Fruit fly (Drosophila melanogaster) whole organism, prepupa: Measurements from ENCODE around the gene CG9705.

ENCODE experiments used
- Blimp-1 ChIP-seq: fragments of 200-800 bp; sonication (Bioruptor generic); optimal IDR thresholded peaks from 3 replicates; lab custom pipeline; 2017; ENCODE audit warnings: missing biosample characterization, missing genetic modification characterization, mild to moderate bottlenecking, moderate library complexity, missing genetic modification reagents
- CG10631 ChIP-seq: fragments of 200-800 bp; sonication (Bioruptor generic); optimal IDR thresholded peaks from 2 replicates; lab custom pipeline; 2016; ENCODE audit warnings: missing biosample characterization, missing genetic modification characterization
- CG10669 ChIP-seq: fragments of 200-800 bp; sonication (Bioruptor generic); optimal IDR thresholded peaks from 3 replicates; lab custom pipeline; 2018; ENCODE audit warnings: missing biosample characterization, mild to moderate bottlenecking, missing genetic modification characterization, moderate library complexity
- CG11762 ChIP-seq: fragments of 200-800 bp; sonication (Bioruptor generic); optimal IDR thresholded peaks from 3 replicates; lab custom pipeline; 2016; ENCODE audit warnings: missing biosample characterization, missing genetic modification characterization; ENCODE audit not compliant: insufficient read depth
- CG15336 ChIP-seq: fragments of 200-800 bp; sonication (Bioruptor generic); IDR thresholded peaks from 2 replicates; pipeline ENCODE4 v1.3.6; 2022; ENCODE audit warnings: missing biosample characterization, missing genetic modification characterization
- CG1621 ChIP-seq: fragments of 200-800 bp; sonication (Bioruptor generic); optimal IDR thresholded peaks from 3 replicates; lab custom pipeline; 2018; ENCODE audit warnings: missing biosample characterization, mild to moderate bottlenecking, missing genetic modification characterization
- CG16779 ChIP-seq: fragments of 200-800 bp; sonication (Bioruptor generic); optimal IDR thresholded peaks from 3 replicates; lab custom pipeline; 2017; ENCODE audit warnings: missing biosample characterization, mild to moderate bottlenecking, missing genetic modification characterization
- CG3032 ChIP-seq: fragments of 200-800 bp; optimal IDR thresholded peaks from 2 replicates; lab custom pipeline; 2019; ENCODE audit warnings: missing biosample characterization, mild to moderate bottlenecking, missing genetic modification characterization, moderate library complexity
- CG31627 ChIP-seq: fragments of 200-800 bp; sonication (Bioruptor generic); optimal IDR thresholded peaks from 3 replicates; lab custom pipeline; 2016; ENCODE audit warnings: missing biosample characterization, missing genetic modification characterization
- CG34406 ChIP-seq: fragments of 200-800 bp; sonication (Bioruptor generic); optimal IDR thresholded peaks from 3 replicates; lab custom pipeline; 2016; ENCODE audit warnings: missing biosample characterization, missing genetic modification characterization
- CG3919 ChIP-seq: fragments of 200-800 bp; sonication (Bioruptor generic); optimal IDR thresholded peaks from 3 replicates; lab custom pipeline; 2016; ENCODE audit warnings: missing biosample characterization, missing genetic modification characterization
- CG6163 ChIP-seq: fragments of 200-800 bp; sonication (Bioruptor generic); IDR thresholded peaks from 3 replicates; pipeline ENCODE4 v1.3.6; 2022; ENCODE audit warnings: missing biosample characterization, missing genetic modification characterization
- CG6276 ChIP-seq: fragments of 200-800 bp; sonication (Bioruptor generic); optimal IDR thresholded peaks from 2 replicates; lab custom pipeline; 2017; ENCODE audit warnings: missing biosample characterization, mild to moderate bottlenecking, missing genetic modification characterization
- CG6792 ChIP-seq: fragments of 200-800 bp; sonication (Bioruptor generic); optimal IDR thresholded peaks from 3 replicates; lab custom pipeline; 2016; ENCODE audit warnings: missing biosample characterization, missing genetic modification characterization
- CG6808 ChIP-seq: fragments of 200-800 bp; sonication (Bioruptor generic); optimal IDR thresholded peaks from 3 replicates; lab custom pipeline; 2017; ENCODE audit warnings: missing biosample characterization, missing genetic modification characterization, mild to moderate bottlenecking, moderate library complexity, missing genetic modification reagents
- CG6854 ChIP-seq: fragments of 200-800 bp; sonication (Bioruptor generic); optimal IDR thresholded peaks from 2 replicates; lab custom pipeline; 2017; ENCODE audit warnings: missing biosample characterization, mild to moderate bottlenecking, missing genetic modification characterization
- CG7368 ChIP-seq: fragments of 200-800 bp; sonication (Bioruptor generic); optimal IDR thresholded peaks from 3 replicates; lab custom pipeline; 2016; ENCODE audit warnings: missing biosample characterization, missing genetic modification characterization
- CG8319 ChIP-seq: fragments of 200-800 bp; sonication (Bioruptor generic); optimal IDR thresholded peaks from 3 replicates; lab custom pipeline; 2016; ENCODE audit warnings: missing biosample characterization, missing genetic modification characterization
- CG8632 ChIP-seq: fragments of 200-800 bp; sonication (Bioruptor generic); optimal IDR thresholded peaks from 3 replicates; lab custom pipeline; 2016; ENCODE audit warnings: missing biosample characterization, missing genetic modification characterization
- CG9139 ChIP-seq: fragments of 200-800 bp; sonication (Bioruptor generic); optimal IDR thresholded peaks from 3 replicates; lab custom pipeline; 2017; ENCODE audit warnings: missing biosample characterization, mild to moderate bottlenecking, missing genetic modification characterization
- Eip75B ChIP-seq: fragments of 200-800 bp; sonication (Bioruptor generic); optimal IDR thresholded peaks from 3 replicates; lab custom pipeline; 2016; ENCODE audit warnings: missing biosample characterization, missing genetic modification characterization
- Eip78C ChIP-seq: fragments of 200-800 bp; sonication (Bioruptor generic); peaks from one replicate; lab custom pipeline; 2016; ENCODE audit warnings: missing biosample characterization, missing genetic modification characterization
- Eip93F ChIP-seq: fragments of 200-800 bp; sonication (Bioruptor generic); optimal IDR thresholded peaks from 2 replicates; lab custom pipeline; 2016; ENCODE audit warnings: missing biosample characterization, mild to moderate bottlenecking, missing genetic modification characterization
- Ets21C ChIP-seq: fragments of 200-800 bp; sonication (Bioruptor generic); optimal IDR thresholded peaks from 3 replicates; lab custom pipeline; 2016; ENCODE audit warnings: missing biosample characterization, missing genetic modification characterization
- Ets96B ChIP-seq: fragments of 200-800 bp; optimal IDR thresholded peaks from 2 replicates; lab custom pipeline; 2019; ENCODE audit warnings: missing biosample characterization, mild to moderate bottlenecking, missing genetic modification characterization, moderate library complexity
- Gug ChIP-seq: fragments of 200-800 bp; sonication (Bioruptor generic); IDR thresholded peaks from 2 replicates; pipeline ENCODE4 v1.3.6; 2022; ENCODE audit warnings: missing biosample characterization, missing genetic modification characterization
- Hr38 ChIP-seq: sonication (Bioruptor generic); optimal IDR thresholded peaks from 2 replicates; lab custom pipeline; 2016; ENCODE audit warnings: missing biosample characterization, missing genetic modification characterization
- Hr39 ChIP-seq: fragments of 200-800 bp; sonication (Bioruptor generic); optimal IDR thresholded peaks from 2 replicates; lab custom pipeline; 2016; ENCODE audit warnings: missing biosample characterization, missing genetic modification characterization
- Hr4 ChIP-seq: fragments of 200-800 bp; sonication (Bioruptor generic); optimal IDR thresholded peaks from 3 replicates; lab custom pipeline; 2016; ENCODE audit warnings: missing biosample characterization, missing genetic modification characterization
- Lpt ChIP-seq: fragments of 200-800 bp; sonication (Bioruptor generic); optimal IDR thresholded peaks from 3 replicates; lab custom pipeline; 2016; ENCODE audit warnings: missing biosample characterization, missing genetic modification characterization
- Met ChIP-seq: fragments of 200-800 bp; sonication (Bioruptor generic); optimal IDR thresholded peaks from 3 replicates; lab custom pipeline; 2016; ENCODE audit warnings: missing biosample characterization, missing genetic modification characterization
- Smox ChIP-seq: fragments of 200-800 bp; sonication (Bioruptor generic); optimal IDR thresholded peaks from 3 replicates; lab custom pipeline; 2016; ENCODE audit warnings: missing biosample characterization, missing genetic modification characterization
- Sox102F ChIP-seq: fragments of 200-800 bp; sonication (Bioruptor generic); optimal IDR thresholded peaks from 2 replicates; lab custom pipeline; 2016; ENCODE audit warnings: missing biosample characterization, mild to moderate bottlenecking, missing genetic modification characterization
- Sox14 ChIP-seq: fragments of 200-800 bp; sonication (Bioruptor generic); optimal IDR thresholded peaks from 3 replicates; lab custom pipeline; 2016; ENCODE audit warnings: missing biosample characterization, missing genetic modification characterization
- Sox15 ChIP-seq: fragments of 200-800 bp; sonication (Bioruptor generic); optimal IDR thresholded peaks from 3 replicates; lab custom pipeline; 2016; ENCODE audit warnings: missing biosample characterization, missing genetic modification characterization
- acj6 ChIP-seq: fragments of 200-800 bp; sonication (Bioruptor generic); optimal IDR thresholded peaks from 3 replicates; lab custom pipeline; 2016; ENCODE audit warnings: missing biosample characterization, missing genetic modification characterization
- cyc ChIP-seq: fragments of 200-800 bp; sonication (Bioruptor generic); optimal IDR thresholded peaks from 3 replicates; lab custom pipeline; 2016; ENCODE audit warnings: missing biosample characterization, missing genetic modification characterization
- dsx ChIP-seq: fragments of 200-800 bp; optimal IDR thresholded peaks from 3 replicates; lab custom pipeline; 2019; ENCODE audit warnings: missing biosample characterization, mild to moderate bottlenecking, missing genetic modification characterization, moderate library complexity; ENCODE audit not compliant: poor library complexity, severe bottlenecking
- eg ChIP-seq: fragments of 200-800 bp; sonication (Bioruptor generic); IDR thresholded peaks from 3 replicates; pipeline ENCODE4 v1.3.6; 2022; ENCODE audit warnings: missing biosample characterization, missing genetic modification characterization
- esn ChIP-seq: fragments of 200-800 bp; sonication (Bioruptor generic); optimal IDR thresholded peaks from 2 replicates; lab custom pipeline; 2016; ENCODE audit warnings: missing biosample characterization, mild to moderate bottlenecking, missing genetic modification characterization, moderate library complexity
- fd59A ChIP-seq: fragments of 200-800 bp; sonication (Bioruptor generic); optimal IDR thresholded peaks from 2 replicates; lab custom pipeline; 2017; ENCODE audit warnings: missing biosample characterization, mild to moderate bottlenecking, missing genetic modification characterization, missing genetic modification reagents
- fd85E ChIP-seq: fragments of 200-800 bp; sonication (Bioruptor generic); optimal IDR thresholded peaks from 3 replicates; lab custom pipeline; 2016; ENCODE audit warnings: missing biosample characterization, missing genetic modification characterization
- fkh ChIP-seq: fragments of 200-800 bp; sonication (Bioruptor generic); optimal IDR thresholded peaks from 3 replicates; lab custom pipeline; 2017; ENCODE audit warnings: missing biosample characterization, mild to moderate bottlenecking, missing genetic modification characterization, moderate library complexity
- lz ChIP-seq: fragments of 200-800 bp; sonication (Bioruptor generic); optimal IDR thresholded peaks from 3 replicates; lab custom pipeline; 2016; ENCODE audit warnings: missing biosample characterization, missing genetic modification characterization
- net ChIP-seq: fragments of 200-800 bp; sonication (Bioruptor generic); optimal IDR thresholded peaks from 3 replicates; lab custom pipeline; 2016; ENCODE audit warnings: missing biosample characterization, missing genetic modification characterization
- pdm3 ChIP-seq: fragments of 200-800 bp; sonication (Bioruptor generic); optimal IDR thresholded peaks from 3 replicates; lab custom pipeline; 2016; ENCODE audit warnings: missing biosample characterization, missing genetic modification characterization
- salr ChIP-seq, 2 experiments: fragments of 200-800 bp; sonication (Bioruptor generic); optimal IDR thresholded peaks; 3 replicates each; lab custom pipeline; 2016 to 2018; ENCODE audit warnings: missing biosample characterization in 2 of 2, missing genetic modification characterization in 2 of 2, mild to moderate bottlenecking in 1 of 2
- spab ChIP-seq: fragments of 200-800 bp; sonication (Bioruptor generic); optimal IDR thresholded peaks from 2 replicates; lab custom pipeline; 2017; ENCODE audit warnings: missing biosample characterization, mild to moderate bottlenecking, missing genetic modification characterization, missing genetic modification reagents
- ss ChIP-seq, 2 experiments: fragments of 200-800 bp; sonication (Bioruptor generic); optimal IDR thresholded peaks; 2 replicates in 1 of 2; 3 replicates in 1 of 2; lab custom pipeline; 2017 to 2018; ENCODE audit warnings: mild to moderate bottlenecking in 2 of 2, missing biosample characterization in 2 of 2, missing genetic modification characterization in 2 of 2, moderate library complexity in 1 of 2
- svp ChIP-seq: fragments of 200-800 bp; sonication (Bioruptor generic); peaks from one replicate; lab custom pipeline; 2016; ENCODE audit warnings: missing biosample characterization, missing genetic modification characterization
- topi ChIP-seq: fragments of 200-800 bp; sonication (Bioruptor generic); optimal IDR thresholded peaks from 3 replicates; lab custom pipeline; 2016; ENCODE audit warnings: missing biosample characterization, missing genetic modification characterization
- vri ChIP-seq: fragments of 200-800 bp; sonication (Bioruptor generic); optimal IDR thresholded peaks from 3 replicates; lab custom pipeline; 2016; ENCODE audit warnings: missing biosample characterization, mild to moderate bottlenecking, missing genetic modification characterization

CG9705 gene

dm6 chr3L:16779704-16780173, at the start of gene CG9705, which contains the start of gene mus302:
Gene CG9705 (plus strand): TSS chr3L:16780100.
Gene mus302 (minus strand): TSS chr3L:16779736.
- TF ChIP-seq CG3032 (tag; lab: Kevin White, UChicago) (peak; percentile 34), spab (GFP tag; lab: Kevin White, UChicago) (no peak), fd59A (GFP tag; lab: Kevin White, UChicago) (no peak), CG11762 (GFP tag; lab: Kevin White, UChicago) (no peak), Ets21C (GFP tag; lab: Kevin White, UChicago) (no peak), fd85E (GFP tag; lab: Kevin White, UChicago) (no peak), CG15336 (GFP tag; lab: Robert Waterston, UW) (0 out of 2 replicates have a peak, but pooled peaks have one; percentile 18), topi (GFP tag; lab: Kevin White, UChicago) (no peak), CG34406 (GFP tag; lab: Kevin White, UChicago) (peak; percentile 54), pdm3 (GFP tag; lab: Kevin White, UChicago) (peak; percentile 46), Eip78C (GFP tag; lab: Kevin White, UChicago) (peak; percentile 85), Met (GFP tag; lab: Kevin White, UChicago) (no peak), CG6792 (GFP tag; lab: Kevin White, UChicago) (peak; percentile 6), net (GFP tag; lab: Kevin White, UChicago) (no peak), Sox102F (GFP tag; lab: Kevin White, UChicago) (no peak), salr (GFP tag; optimal IDR thresholded peaks at IDR 0.05; lab: Kevin White, UChicago) (no peak), Eip75B (GFP tag; lab: Kevin White, UChicago) (peak; percentile 8), Ets96B (tag; lab: Kevin White, UChicago) (no peak), CG10669 (GFP tag; lab: Kevin White, UChicago) (no peak), CG31627 (peak; percentile 44), CG8632 (GFP tag; lab: Kevin White, UChicago) (peak; percentile 40), CG9139 (GFP tag; lab: Kevin White, UChicago) (no peak), Sox14 (GFP tag; lab: Kevin White, UChicago) (peak; percentile 8), Hr38 (GFP tag; lab: Kevin White, UChicago) (no peak), lz (GFP tag; lab: Kevin White, UChicago) (peak; percentile 43), Lpt (no peak), fkh (GFP tag; lab: Kevin White, UChicago) (no peak), CG8319 (GFP tag; lab: Kevin White, UChicago) (no peak), Gug (GFP tag; lab: Robert Waterston, UW) (no peak), CG6163 (no peak), CG7368 (no peak), acj6 (GFP tag; lab: Kevin White, UChicago) (peak; percentile 58), vri (no peak), CG6854 (GFP tag; lab: Kevin White, UChicago) (no peak), CG10631 (GFP tag; lab: Kevin White, UChicago) (peak; percentile 59), ss (GFP tag; optimal IDR thresholded peaks at IDR 0.05; lab: Kevin White, UChicago) (peak in 1 of 2 experiments; percentile 6), esn (peak; percentile 55), CG6276 (GFP tag; lab: Kevin White, UChicago) (no peak), CG16779 (tag; lab: Kevin White, UChicago) (no peak), dsx (GFP tag; lab: Kevin White, UChicago) (peak; percentile 37), Sox15 (GFP tag; lab: Kevin White, UChicago) (peak; percentile 11), CG1621 (no peak), cyc (GFP tag; lab: Kevin White, UChicago) (peak; percentile 14), CG6808 (GFP tag; lab: Kevin White, UChicago) (peak; percentile 48), CG3919 (GFP tag; lab: Kevin White, UChicago) (no peak), Eip93F (GFP tag; lab: Kevin White, UChicago) (peak; percentile 8), svp (peak; percentile 76), Blimp-1 (no peak), eg (GFP tag; lab: Robert Waterston, UW) (no peak; the same call in 2 of the 3 replicates), Hr4 (peak; percentile 48), Smox (GFP tag; lab: Kevin White, UChicago) (no peak), Hr39 (GFP tag; lab: Kevin White, UChicago) (peak; percentile 26)
